Fruit fly (Drosophila melanogaster) Kc167 (cell line): ENCODE results near the gene CG45263.

Source experiments
- Sin3A ChIP-seq: fragments of >200 bp; optimal IDR thresholded peaks from 2 replicates; lab custom pipeline; 2018; ENCODE audit warnings: missing external identifiers
- psq ChIP-seq: fragments of >200 bp; optimal IDR thresholded peaks from 2 replicates; lab custom pipeline; 2017; ENCODE audit warnings: missing external identifiers

DNA sequence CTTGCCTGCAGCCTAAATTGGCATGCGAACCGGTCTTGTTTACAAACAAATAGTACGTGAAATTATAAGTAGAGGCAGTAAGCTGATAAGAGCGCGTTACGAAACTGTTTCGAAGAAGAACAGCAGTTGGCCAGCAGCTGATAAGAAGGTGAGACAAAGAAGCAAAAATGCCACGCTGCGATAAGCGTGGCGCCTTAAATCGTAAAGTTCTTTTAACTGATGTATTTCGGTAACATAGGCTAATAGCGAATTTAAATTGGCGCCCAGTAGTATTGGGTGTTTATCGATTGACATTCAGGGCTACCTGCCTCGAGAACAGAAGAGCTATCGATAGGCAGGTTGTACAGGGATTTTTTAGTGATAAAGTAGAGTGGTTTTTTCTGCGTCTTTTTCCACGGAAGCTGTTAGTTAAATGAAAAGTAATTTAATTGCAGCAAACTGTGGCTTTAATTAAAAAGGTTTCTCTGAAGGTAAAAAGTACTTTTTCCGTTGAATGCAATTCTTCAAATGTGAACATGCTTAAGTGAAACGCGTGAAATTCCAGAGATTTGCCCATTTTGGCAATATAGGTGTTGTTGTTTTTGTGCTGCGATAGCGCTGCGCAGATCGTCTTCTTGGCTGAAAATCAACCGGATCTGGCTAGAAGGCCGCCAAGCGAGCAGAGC lies 120.7 kb downstream of the CG45263 start, which contains the start of gene stck:
- TF ChIP-seq Sin3A (lab: Kevin White, UChicago) (no peak), psq (lab: Kevin White, UChicago) (no peak)
